ENCODE assay signal across 5 fruit fly cellular contexts in genomic region chr3L:681793-682369, dm6.
A peak's percentile ranks its signal among the peaks of the same experiment; 100 is the strongest.
TF ChIP-seq lines count a peak whose summit lies in the region.

No protein-coding gene starts in this region.

- TF ChIP-seq CTCF in whole organism, embryonic (GFP tag; optimal IDR thresholded peaks at IDR 0.05; lab: Kevin White, UChicago), result peak; percentile 35

TF ChIP-seq in whole organism, adult, 20 proteins besides CTCF, POLR2A, EP300 and RAD21 (continues in another document):
- TF ChIP-seq bab1 (GFP tag; optimal IDR thresholded peaks at IDR 0.05; lab: Kevin White, UChicago) (no peak), Hr96 (GFP tag; optimal IDR thresholded peaks at IDR 0.05; lab: Kevin White, UChicago) (no peak), CG33017 (tag; optimal IDR thresholded peaks at IDR 0.05; lab: Kevin White, UChicago) (peak; percentile 57), CG14711 (tag; optimal IDR thresholded peaks at IDR 0.05; lab: Kevin White, UChicago) (peak; percentile 91), Crg-1 (GFP tag; optimal IDR thresholded peaks at IDR 0.05; lab: Kevin White, UChicago) (peak; percentile 88), CG11617 (GFP tag; optimal IDR thresholded peaks at IDR 0.05; lab: Kevin White, UChicago) (peak; percentile 34), kay (GFP tag; lab: Kevin White, UChicago; ENCODE audit: borderline replicate concordance) (no peak), CG7101 (tag; optimal IDR thresholded peaks at IDR 0.05; lab: Kevin White, UChicago) (peak; percentile 66), cic (GFP tag; optimal IDR thresholded peaks at IDR 0.05; lab: Kevin White, UChicago) (peak; percentile 41), pad (GFP tag; optimal IDR thresholded peaks at IDR 0.05; lab: Kevin White, UChicago) (peak; percentile 47), tj (GFP tag; optimal IDR thresholded peaks at IDR 0.05; lab: Kevin White, UChicago) (peak; percentile 15), Clk (GFP tag; optimal IDR thresholded peaks at IDR 0.05; lab: Kevin White, UChicago) (no peak), CG7045 (GFP tag; optimal IDR thresholded peaks at IDR 0.05; lab: Kevin White, UChicago) (peak; percentile 42), ovo (GFP tag; optimal IDR thresholded peaks at IDR 0.05; lab: Kevin White, UChicago) (peak; percentile 3), CG12768 (GFP tag; optimal IDR thresholded peaks at IDR 0.05; lab: Kevin White, UChicago) (peak; percentile 62), cnc (optimal IDR thresholded peaks at IDR 0.05; lab: Kevin White, UChicago) (no peak), CG1620 (GFP tag; optimal IDR thresholded peaks at IDR 0.05; lab: Kevin White, UChicago) (peak; percentile 72), toe (GFP tag; optimal IDR thresholded peaks at IDR 0.05; lab: Kevin White, UChicago) (peak; percentile 42)

TF ChIP-seq in whole organism, embryonic, 481 proteins besides CTCF, POLR2A, EP300 and RAD21 (continues in another document):
- TF ChIP-seq lbe (GFP tag; optimal IDR thresholded peaks at IDR 0.05; lab: Kevin White, UChicago), result no peak
- TF ChIP-seq tx (GFP tag; optimal IDR thresholded peaks at IDR 0.05; lab: Kevin White, UChicago), result no peak
- peak; percentile 5 for TF ChIP-seq CG18262 (tag; optimal IDR thresholded peaks at IDR 0.05; lab: Kevin White, UChicago)
- peak; percentile 42 for TF ChIP-seq CG9609 (GFP tag; optimal IDR thresholded peaks at IDR 0.05; lab: Kevin White, UChicago)
- TF ChIP-seq cad (GFP tag; optimal IDR thresholded peaks at IDR 0.05; lab: Kevin White, UChicago), result peak; percentile 33
- TF ChIP-seq B-H2 (GFP tag; optimal IDR thresholded peaks at IDR 0.05; lab: Kevin White, UChicago), result peak; percentile 82
- TF ChIP-seq vnd (GFP tag; IDR thresholded peaks at IDR 0.05; lab: Robert Waterston, UW; ENCODE audit: partially characterized antibody), result 0 out of 3 replicates have a peak, but pooled peaks have one; percentile 8
- no peak for TF ChIP-seq CG31224 (GFP tag; IDR thresholded peaks at IDR 0.05; lab: Robert Waterston, UW)
- no peak for TF ChIP-seq Awh (GFP tag; IDR thresholded peaks at IDR 0.05; lab: Robert Waterston, UW)
- TF ChIP-seq Antp (GFP tag; optimal IDR thresholded peaks at IDR 0.05; lab: Kevin White, UChicago), result peak; percentile 29
- no peak for TF ChIP-seq D19B (GFP tag; optimal IDR thresholded peaks at IDR 0.05; lab: Kevin White, UChicago)
- TF ChIP-seq br (optimal IDR thresholded peaks at IDR 0.05; lab: Kevin White, UChicago), result no peak
- peak; percentile 25 for TF ChIP-seq CG6765 (GFP tag; optimal IDR thresholded peaks at IDR 0.05; lab: Kevin White, UChicago)
- peak; percentile 59 for TF ChIP-seq dm (GFP tag; optimal IDR thresholded peaks at IDR 0.05; lab: Kevin White, UChicago)
- no peak for TF ChIP-seq CG6683 (GFP tag; optimal IDR thresholded peaks at IDR 0.05; lab: Kevin White, UChicago)
- peak; percentile 26 for TF ChIP-seq HLH54F (GFP tag; optimal IDR thresholded peaks at IDR 0.05; lab: Kevin White, UChicago)
- TF ChIP-seq zfh1 (GFP tag; IDR thresholded peaks at IDR 0.05; lab: Robert Waterston, UW), result 0 out of 3 replicates have a peak, but pooled peaks have one; percentile 36
- peak; percentile 0 for TF ChIP-seq Mad (GFP tag; optimal IDR thresholded peaks at IDR 0.05; lab: Kevin White, UChicago)

TF ChIP-seq in whole organism, prepupa, 60 proteins besides CTCF, POLR2A, EP300 and RAD21 (continues in another document):
- TF ChIP-seq topi (GFP tag; optimal IDR thresholded peaks at IDR 0.05; lab: Kevin White, UChicago) (peak; percentile 42), CG8632 (GFP tag; optimal IDR thresholded peaks at IDR 0.05; lab: Kevin White, UChicago) (no peak), CG6808 (GFP tag; optimal IDR thresholded peaks at IDR 0.05; lab: Kevin White, UChicago) (no peak), ss (GFP tag; optimal IDR thresholded peaks at IDR 0.05; lab: Kevin White, UChicago) (peak; percentile 6 to 42), fd59A (GFP tag; optimal IDR thresholded peaks at IDR 0.05; lab: Kevin White, UChicago) (no peak), CG9139 (GFP tag; optimal IDR thresholded peaks at IDR 0.05; lab: Kevin White, UChicago) (no peak), vri (GFP tag; optimal IDR thresholded peaks at IDR 0.05; lab: Kevin White, UChicago) (no peak), CG6854 (GFP tag; optimal IDR thresholded peaks at IDR 0.05; lab: Kevin White, UChicago) (peak; percentile 23), CG10631 (GFP tag; optimal IDR thresholded peaks at IDR 0.05; lab: Kevin White, UChicago) (no peak), Eip75B (GFP tag; optimal IDR thresholded peaks at IDR 0.05; lab: Kevin White, UChicago) (peak; percentile 55), pdm3 (GFP tag; optimal IDR thresholded peaks at IDR 0.05; lab: Kevin White, UChicago) (peak; percentile 28), fkh (GFP tag; optimal IDR thresholded peaks at IDR 0.05; lab: Kevin White, UChicago) (peak; percentile 97), CG34406 (GFP tag; optimal IDR thresholded peaks at IDR 0.05; lab: Kevin White, UChicago) (no peak), Hr4 (GFP tag; optimal IDR thresholded peaks at IDR 0.05; lab: Kevin White, UChicago) (no peak), cyc (GFP tag; optimal IDR thresholded peaks at IDR 0.05; lab: Kevin White, UChicago) (peak; percentile 23), CG32006 (GFP tag; optimal IDR thresholded peaks at IDR 0.05; lab: Kevin White, UChicago) (no peak), CG3032 (tag; optimal IDR thresholded peaks at IDR 0.05; lab: Kevin White, UChicago) (no peak), Blimp-1 (GFP tag; optimal IDR thresholded peaks at IDR 0.05; lab: Kevin White, UChicago) (no peak), spab (GFP tag; optimal IDR thresholded peaks at IDR 0.05; lab: Kevin White, UChicago) (no peak), Gug (GFP tag; IDR thresholded peaks at IDR 0.05; lab: Robert Waterston, UW) (no peak)

TF ChIP-seq in whole organism, pupa, 21 proteins besides CTCF, POLR2A, EP300 and RAD21:
- TF ChIP-seq Snoo (tag; optimal IDR thresholded peaks at IDR 0.05; lab: Kevin White, UChicago), result peak; percentile 23
- no peak for TF ChIP-seq CG17806 (tag; optimal IDR thresholded peaks at IDR 0.05; lab: Kevin White, UChicago)
- peak; percentile 34 for TF ChIP-seq CG8159 (tag; optimal IDR thresholded peaks at IDR 0.05; lab: Kevin White, UChicago)
- TF ChIP-seq Pif1A (GFP tag; optimal IDR thresholded peaks at IDR 0.05; lab: Kevin White, UChicago), result peak; percentile 22
- peak; percentile 19 for TF ChIP-seq CG15710 (tag; optimal IDR thresholded peaks at IDR 0.05; lab: Kevin White, UChicago)
- TF ChIP-seq Ets98B (GFP tag; IDR thresholded peaks at IDR 0.05; lab: Robert Waterston, UW), result peak; percentile 33; the same call in 1 of the 2 replicates
- TF ChIP-seq gl (tag; optimal IDR thresholded peaks at IDR 0.05; lab: Kevin White, UChicago), result no peak
- TF ChIP-seq EcR (GFP tag; optimal IDR thresholded peaks at IDR 0.05; lab: Kevin White, UChicago), result no peak
- 0 out of 2 replicates have a peak, but pooled peaks have one; percentile 14 for TF ChIP-seq CG32121 (GFP tag; IDR thresholded peaks at IDR 0.05; lab: Robert Waterston, UW)
- peak; percentile 48; the same call in 1 of the 3 replicates for TF ChIP-seq CG4496 (GFP tag; IDR thresholded peaks at IDR 0.05; lab: Robert Waterston, UW)
- no peak for TF ChIP-seq CG8301 (tag; optimal IDR thresholded peaks at IDR 0.05; lab: Kevin White, UChicago)
- no peak for TF ChIP-seq D1 (tag; optimal IDR thresholded peaks at IDR 0.05; lab: Kevin White, UChicago)
- no peak for TF ChIP-seq CG34367 (tag; optimal IDR thresholded peaks at IDR 0.05; lab: Kevin White, UChicago)
- no peak for TF ChIP-seq CG9948 (tag; optimal IDR thresholded peaks at IDR 0.05; lab: Kevin White, UChicago)
- no peak for TF ChIP-seq fd96Ca (GFP tag; IDR thresholded peaks at IDR 0.05; lab: Robert Waterston, UW)
- no peak for TF ChIP-seq CG12605 (GFP tag; IDR thresholded peaks at IDR 0.05; lab: Robert Waterston, UW)
- TF ChIP-seq Pif1B (GFP tag; optimal IDR thresholded peaks at IDR 0.05; lab: Kevin White, UChicago), result peak; percentile 58
TF ChIP-seq in whole organism, pupa: peak in this region for 8.

TF ChIP-seq in whole organism, wandering third instar larva, 38 proteins besides CTCF, POLR2A, EP300 and RAD21:
- TF ChIP-seq CG32264 (GFP tag; optimal IDR thresholded peaks at IDR 0.05; lab: Kevin White, UChicago) (no peak), fru (GFP tag; optimal IDR thresholded peaks at IDR 0.05; lab: Kevin White, UChicago) (peak; percentile 57), lola (GFP tag; optimal IDR thresholded peaks at IDR 0.05; lab: Kevin White, UChicago) (no peak), Sp1 (GFP tag; optimal IDR thresholded peaks at IDR 0.05; lab: Kevin White, UChicago) (peak; percentile 57), Vsx2 (GFP tag; optimal IDR thresholded peaks at IDR 0.05; lab: Kevin White, UChicago; ENCODE audit: partially characterized antibody) (peak; percentile 79), Rel (GFP tag; optimal IDR thresholded peaks at IDR 0.05; lab: Kevin White, UChicago) (no peak), Rel (tag; optimal IDR thresholded peaks at IDR 0.05; lab: Kevin White, UChicago) (peak; percentile 40), foxo (GFP tag; optimal IDR thresholded peaks at IDR 0.05; lab: Kevin White, UChicago) (peak in 1 of 2 experiments; percentile 72), Hr83 (GFP tag; optimal IDR thresholded peaks at IDR 0.05; lab: Kevin White, UChicago; ENCODE audit: poor library complexity, severe bottlenecking) (peak; percentile 61), tai (GFP tag; optimal IDR thresholded peaks at IDR 0.05; lab: Kevin White, UChicago) (no peak), CrebA (GFP tag; optimal IDR thresholded peaks at IDR 0.05; lab: Kevin White, UChicago; ENCODE audit: borderline replicate concordance) (no peak), br (GFP tag; optimal IDR thresholded peaks at IDR 0.05; lab: Kevin White, UChicago) (peak; percentile 72), sv (GFP tag; optimal IDR thresholded peaks at IDR 0.05; lab: Kevin White, UChicago) (peak; percentile 31), Dif (GFP tag; optimal IDR thresholded peaks at IDR 0.05; lab: Kevin White, UChicago; ENCODE audit: partially characterized antibody) (peak; percentile 51), GATAd (GFP tag; optimal IDR thresholded peaks at IDR 0.05; lab: Kevin White, UChicago) (peak; percentile 39), h (GFP tag; optimal IDR thresholded peaks at IDR 0.05; lab: Kevin White, UChicago) (peak; percentile 61), psq (GFP tag; optimal IDR thresholded peaks at IDR 0.05; lab: Kevin White, UChicago) (peak; percentile 22), Jra (GFP tag; optimal IDR thresholded peaks at IDR 0.05; lab: Kevin White, UChicago) (peak; percentile 31), OdsH (GFP tag; optimal IDR thresholded peaks at IDR 0.05; lab: Kevin White, UChicago) (peak; percentile 63), dl (GFP tag; optimal IDR thresholded peaks at IDR 0.05; lab: Kevin White, UChicago; ENCODE audit: insufficient read depth in 1 of 2, partially characterized antibody in 2 of 2) (peak in 1 of 2 experiments; percentile 51), ey (GFP tag; optimal IDR thresholded peaks at IDR 0.05; lab: Kevin White, UChicago) (peak; percentile 16), rgr (GFP tag; optimal IDR thresholded peaks at IDR 0.05; lab: Kevin White, UChicago) (peak; percentile 72), Dfd (GFP tag; optimal IDR thresholded peaks at IDR 0.05; lab: Kevin White, UChicago) (no peak), HLH106 (tag; optimal IDR thresholded peaks at IDR 0.05; lab: Kevin White, UChicago) (peak; percentile 32)
TF ChIP-seq in whole organism, wandering third instar larva: peak in this region for 18.
